Fruit fly (Drosophila melanogaster) whole organism, embryonic: Measurements from ENCODE around the gene CLS.

Experiments used
- Aef1 ChIP-seq: fragments of 200-800 bp; sonication (Bioruptor generic); IDR thresholded peaks from 3 replicates; pipeline ENCODE4 v1.3.6; 2022; ENCODE audit warnings: missing biosample characterization, missing genetic modification characterization
- Atf6 ChIP-seq: fragments of 200-800 bp; sonication (Bioruptor generic); IDR thresholded peaks from 2 replicates; pipeline ENCODE4 v1.3.6; 2022; ENCODE audit warnings: missing biosample characterization, missing genetic modification characterization
- BEAF-32 ChIP-seq: fragments of 200-800 bp; sonication (Bioruptor generic); optimal IDR thresholded peaks from 3 replicates; lab custom pipeline; 2017; ENCODE audit warnings: missing biosample characterization, missing genetic modification characterization, mild to moderate bottlenecking, moderate library complexity, missing genetic modification reagents
- BtbVII ChIP-seq: fragments of 200-800 bp; sonication (Bioruptor generic); optimal IDR thresholded peaks from 3 replicates; lab custom pipeline; 2017; ENCODE audit warnings: missing biosample characterization, mild to moderate bottlenecking, missing genetic modification characterization
- C15 ChIP-seq: fragments of 200-800 bp; sonication (Bioruptor generic); IDR thresholded peaks from 3 replicates; pipeline ENCODE4 v1.3.6; 2022; ENCODE audit warnings: missing biosample characterization, missing genetic modification characterization
- CG12744 ChIP-seq: fragments of 200-800 bp; sonication (Bioruptor generic); optimal IDR thresholded peaks from 2 replicates; lab custom pipeline; 2016; ENCODE audit warnings: missing biosample characterization, missing genetic modification characterization
- CG12942 ChIP-seq: fragments of 200-800 bp; sonication (Bioruptor generic); optimal IDR thresholded peaks from 3 replicates; lab custom pipeline; 2016; ENCODE audit warnings: missing biosample characterization, missing genetic modification characterization
- CG14667 ChIP-seq: fragments of 200-800 bp; sonication (Bioruptor generic); IDR thresholded peaks from 2 replicates; pipeline ENCODE4 v1.3.6; 2022; ENCODE audit warnings: missing biosample characterization, missing genetic modification characterization
- CG14710 ChIP-seq: fragments of 200-800 bp; sonication (Bioruptor generic); optimal IDR thresholded peaks from 3 replicates; lab custom pipeline; 2019; ENCODE audit warnings: missing biosample characterization, mild to moderate bottlenecking, missing genetic modification characterization, moderate library complexity
- CG14965 ChIP-seq: fragments of 200-800 bp; sonication (Bioruptor generic); optimal IDR thresholded peaks from 2 replicates; lab custom pipeline; 2016; ENCODE audit warnings: missing biosample characterization, missing genetic modification characterization, borderline replicate concordance
- CG15514 ChIP-seq: fragments of 200-800 bp; sonication (Bioruptor generic); optimal IDR thresholded peaks from 3 replicates; lab custom pipeline; 2017; ENCODE audit warnings: missing biosample characterization, missing genetic modification characterization, mild to moderate bottlenecking, moderate library complexity, missing genetic modification reagents
- CG16863 ChIP-seq: fragments of 200-800 bp; sonication (Bioruptor generic); optimal IDR thresholded peaks from 3 replicates; lab custom pipeline; 2016; ENCODE audit warnings: missing biosample characterization, missing genetic modification characterization
- CG17359 ChIP-seq: fragments of 200-800 bp; sonication (Bioruptor generic); optimal IDR thresholded peaks from 3 replicates; lab custom pipeline; 2018; ENCODE audit warnings: missing biosample characterization, mild to moderate bottlenecking, missing genetic modification characterization, moderate library complexity
- CG17829 ChIP-seq: fragments of 200-800 bp; optimal IDR thresholded peaks from 2 replicates; lab custom pipeline; 2019; ENCODE audit warnings: missing biosample characterization, mild to moderate bottlenecking, missing genetic modification characterization, moderate library complexity
- CG2199 ChIP-seq: fragments of 200-800 bp; sonication (Bioruptor generic); IDR thresholded peaks from 3 replicates; pipeline ENCODE4 v1.3.6; 2022; ENCODE audit warnings: missing biosample characterization, missing genetic modification characterization
- CG34376 ChIP-seq: fragments of 200-800 bp; sonication (Bioruptor generic); optimal IDR thresholded peaks from 2 replicates; lab custom pipeline; 2018; ENCODE audit warnings: missing biosample characterization, mild to moderate bottlenecking, missing genetic modification characterization
- CG7745 ChIP-seq: fragments of 200-800 bp; sonication (Bioruptor generic); optimal IDR thresholded peaks from 2 replicates; lab custom pipeline; 2018; ENCODE audit warnings: missing biosample characterization, mild to moderate bottlenecking, missing genetic modification characterization, moderate library complexity
- CG7839 ChIP-seq: fragments of 200-800 bp; sonication (Bioruptor generic); optimal IDR thresholded peaks from 3 replicates; lab custom pipeline; 2018; ENCODE audit warnings: missing biosample characterization, mild to moderate bottlenecking, missing genetic modification characterization, moderate library complexity
- CG8281 ChIP-seq: fragments of 200-800 bp; sonication (Bioruptor generic); optimal IDR thresholded peaks from 2 replicates; lab custom pipeline; 2018; ENCODE audit warnings: missing biosample characterization, mild to moderate bottlenecking, missing genetic modification characterization, moderate library complexity
- CG8290 ChIP-seq, 3 experiments: fragments of 200-800 bp; sonication (Bioruptor generic); optimal IDR thresholded peaks; 2 replicates each; lab custom pipeline; 2016 to 2019; ENCODE audit warnings: missing biosample characterization in 3 of 3, missing genetic modification characterization in 3 of 3, mild to moderate bottlenecking in 2 of 3, moderate library complexity in 1 of 3
- CG8944 ChIP-seq: fragments of 200-800 bp; sonication (Bioruptor generic); optimal IDR thresholded peaks from 3 replicates; lab custom pipeline; 2016; ENCODE audit warnings: missing biosample characterization, missing genetic modification characterization
- CoRest ChIP-seq: fragments of 200-800 bp; sonication (Bioruptor generic); optimal IDR thresholded peaks from 3 replicates; lab custom pipeline; 2018; ENCODE audit warnings: missing biosample characterization, mild to moderate bottlenecking, missing genetic modification characterization, moderate library complexity
- CrebB ChIP-seq: fragments of 200-800 bp; sonication (Bioruptor generic); optimal IDR thresholded peaks from 3 replicates; lab custom pipeline; 2018; ENCODE audit warnings: missing biosample characterization, mild to moderate bottlenecking, missing genetic modification characterization
- D19B ChIP-seq: fragments of 200-800 bp; sonication (Bioruptor generic); optimal IDR thresholded peaks from 2 replicates; lab custom pipeline; 2017; ENCODE audit warnings: missing biosample characterization, mild to moderate bottlenecking, missing genetic modification characterization
- Deaf1 ChIP-seq: fragments of 200-800 bp; optimal IDR thresholded peaks from 3 replicates; lab custom pipeline; 2019; ENCODE audit warnings: missing biosample characterization, mild to moderate bottlenecking, missing genetic modification characterization, moderate library complexity
- Dp ChIP-seq: fragments of 200-800 bp; sonication (Bioruptor generic); optimal IDR thresholded peaks from 2 replicates; lab custom pipeline; 2018; ENCODE audit warnings: missing biosample characterization, mild to moderate bottlenecking, missing genetic modification characterization, moderate library complexity
- Ets65A ChIP-seq: fragments of 200-800 bp; sonication (Bioruptor generic); peaks from one replicate; lab custom pipeline; 2016; ENCODE audit warnings: missing biosample characterization, missing genetic modification characterization
- HLH3B ChIP-seq: fragments of 200-800 bp; sonication (Bioruptor generic); IDR thresholded peaks from 2 replicates; pipeline ENCODE4 v1.3.6; 2022; ENCODE audit warnings: missing biosample characterization, missing genetic modification characterization
- Hey ChIP-seq: fragments of 200-800 bp; sonication (Bioruptor generic); optimal IDR thresholded peaks from 3 replicates; lab custom pipeline; 2018; ENCODE audit warnings: missing biosample characterization, mild to moderate bottlenecking, missing genetic modification characterization
- Hr78 ChIP-seq, 2 experiments: fragments of 200-800 bp in 1 of 2; fragments of >200 bp in 1 of 2; sonication (Bioruptor generic) in 1 of 2; optimal IDR thresholded peaks; 2 replicates each; lab custom pipeline; 2017 to 2019; ENCODE audit warnings: missing biosample characterization in 2 of 2, missing genetic modification characterization in 2 of 2, mild to moderate bottlenecking in 1 of 2, moderate library complexity in 1 of 2
- Jarid2 ChIP-seq: fragments of 200-800 bp; sonication (Bioruptor generic); optimal IDR thresholded peaks from 3 replicates; lab custom pipeline; 2017; ENCODE audit warnings: mild to moderate bottlenecking, missing biosample characterization, missing genetic modification reagents, missing genetic modification characterization
- NFAT ChIP-seq: fragments of 200-800 bp; sonication (Bioruptor generic); IDR thresholded peaks from 2 replicates; pipeline ENCODE4 v1.3.6; 2022; ENCODE audit warnings: missing biosample characterization, missing genetic modification characterization
- Ptx1 ChIP-seq: fragments of 200-800 bp; sonication (Bioruptor generic); IDR thresholded peaks from 2 replicates; pipeline ENCODE4 v1.3.6; 2022; ENCODE audit warnings: missing biosample characterization, missing genetic modification characterization
- Sox102F ChIP-seq: fragments of 200-800 bp; sonication (Bioruptor generic); optimal IDR thresholded peaks from 2 replicates; lab custom pipeline; 2018; ENCODE audit warnings: missing biosample characterization, mild to moderate bottlenecking, missing genetic modification characterization, moderate library complexity
- Ssrp ChIP-seq: fragments of 200-800 bp; sonication (Bioruptor generic); optimal IDR thresholded peaks from 2 replicates; lab custom pipeline; 2018; ENCODE audit warnings: missing biosample characterization, mild to moderate bottlenecking, missing genetic modification characterization, moderate library complexity
- Vsx1 ChIP-seq: fragments of 200-800 bp; sonication (Bioruptor generic); optimal IDR thresholded peaks from 2 replicates; lab custom pipeline; 2017; ENCODE audit warnings: missing biosample characterization, mild to moderate bottlenecking, missing genetic modification characterization, missing genetic modification reagents
- abd-A ChIP-seq: fragments of 200-800 bp; sonication (Bioruptor generic); optimal IDR thresholded peaks from 3 replicates; lab custom pipeline; 2019; ENCODE audit warnings: missing biosample characterization, mild to moderate bottlenecking, missing genetic modification characterization, moderate library complexity
- cg ChIP-seq: fragments of 200-800 bp; sonication (Bioruptor generic); optimal IDR thresholded peaks from 3 replicates; lab custom pipeline; 2019; ENCODE audit warnings: missing biosample characterization, mild to moderate bottlenecking, missing genetic modification characterization, moderate library complexity
- chinmo ChIP-seq: fragments of 200-800 bp; sonication (Bioruptor generic); IDR thresholded peaks from 4 replicates; pipeline ENCODE4 v1.3.6; 2022; ENCODE audit warnings: missing biosample characterization, missing genetic modification characterization; ENCODE audit not compliant: partially characterized antibody
- chm ChIP-seq: fragments of 200-800 bp; sonication (Bioruptor generic); IDR thresholded peaks from 2 replicates; pipeline ENCODE4 v1.3.6; 2022; ENCODE audit warnings: missing biosample characterization, missing genetic modification characterization
- esg ChIP-seq: fragments of 200-800 bp; sonication (Bioruptor generic); conservative IDR thresholded peaks from 2 replicates; pipeline ENCODE4 v1.3.6; 2022; ENCODE audit warnings: missing biosample characterization, missing genetic modification characterization
- hkb ChIP-seq, 2 experiments: fragments of 200-800 bp in 1 of 2; fragments of >200 bp in 1 of 2; sonication (Bioruptor generic) in 1 of 2; IDR thresholded peaks in 1 of 2; optimal IDR thresholded peaks in 1 of 2; 2 replicates each; pipeline versions ENCODE4 v1.3.6 to Lab custom; 2017 to 2022; ENCODE audit warnings: missing biosample characterization in 1 of 2, missing genetic modification characterization in 1 of 2
- peb ChIP-seq: fragments of 200-800 bp; sonication (Bioruptor generic); IDR thresholded peaks from 2 replicates; pipeline ENCODE4 v1.3.6; 2022; ENCODE audit warnings: missing biosample characterization, missing genetic modification characterization
- phol ChIP-seq: fragments of 200-800 bp; sonication (Bioruptor generic); optimal IDR thresholded peaks from 3 replicates; lab custom pipeline; 2018; ENCODE audit warnings: missing biosample characterization, mild to moderate bottlenecking, missing genetic modification characterization, moderate library complexity
- run ChIP-seq: fragments of 200-800 bp; sonication (Bioruptor generic); optimal IDR thresholded peaks from 3 replicates; lab custom pipeline; 2018; ENCODE audit warnings: missing biosample characterization, mild to moderate bottlenecking, missing genetic modification characterization
- sens ChIP-seq: fragments of 200-800 bp; sonication (Bioruptor generic); peaks from one replicate; lab custom pipeline; 2016; ENCODE audit warnings: missing biosample characterization, missing genetic modification characterization
- zen2 ChIP-seq: fragments of 200-800 bp; sonication (Bioruptor generic); IDR thresholded peaks from 3 replicates; pipeline ENCODE4 v1.3.6; 2022; ENCODE audit warnings: missing biosample characterization, missing genetic modification characterization; ENCODE audit not compliant: partially characterized antibody

CLS gene

DNA sequence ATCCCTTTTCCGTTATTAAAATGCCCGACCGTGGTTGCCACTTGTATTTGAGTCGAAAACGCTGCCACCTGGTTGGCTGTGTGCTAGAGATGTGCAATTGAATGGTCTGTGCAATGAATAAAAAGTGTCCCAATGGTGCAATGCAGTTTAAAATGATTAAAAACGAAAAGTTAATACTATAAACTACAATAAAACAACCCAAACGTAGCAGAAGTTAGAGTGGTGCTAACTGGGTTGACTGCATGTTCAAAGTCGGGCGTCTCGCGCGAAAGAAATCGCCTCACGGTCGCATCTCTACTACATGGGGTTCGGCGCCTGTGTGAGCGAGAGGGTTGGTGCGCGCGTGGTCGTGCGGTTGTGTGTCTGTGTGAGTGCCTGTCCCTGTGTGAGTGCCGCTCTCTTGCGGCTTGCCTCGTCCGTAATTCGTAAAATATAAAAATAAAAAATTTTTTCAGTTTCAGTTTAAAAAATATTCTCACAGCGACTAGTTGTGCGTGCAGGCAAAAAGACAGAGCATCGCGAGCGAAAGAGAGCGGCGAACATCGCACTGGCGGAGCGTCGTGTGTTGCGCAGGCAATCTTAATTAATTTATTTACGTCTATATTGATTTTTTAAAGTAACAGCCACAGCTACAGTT is 40.2 kb downstream of the CLS start (continued):
- TF ChIP-seq CG14710 (peak; percentile 96), phol (peak; percentile 95), esg (peak; percentile 93), run (tag; lab: Kevin White, UChicago) (peak; percentile 77), CG15514 (peak; percentile 92), CG8281 (tag; lab: Kevin White, UChicago) (peak; percentile 72), CG17359 (tag; lab: Kevin White, UChicago) (peak; percentile 84), Deaf1 (peak; percentile 89), abd-A (tag; lab: Kevin White, UChicago) (peak; percentile 61), cg (GFP tag; lab: Kevin White, UChicago) (peak; percentile 97), Aef1 (peak; percentile 90), CrebB (tag; lab: Kevin White, UChicago) (peak; percentile 91), Vsx1 (GFP tag; lab: Kevin White, UChicago) (peak; percentile 73), CG7745 (tag; lab: Kevin White, UChicago) (peak; percentile 65), CG8290 (GFP tag; optimal IDR thresholded peaks at IDR 0.05; lab: Kevin White, UChicago) (peak; percentile 95), CG8290 (tag; optimal IDR thresholded peaks at IDR 0.05; lab: Kevin White, UChicago) (peak; percentile 44 to 95), Hr78 (GFP tag; optimal IDR thresholded peaks at IDR 0.05; lab: Kevin White, UChicago) (peak in 1 of 2 experiments; percentile 45), C15 (peak; percentile 77; the same call in 2 of the 3 replicates), peb (GFP tag; lab: Robert Waterston, UW) (peak; percentile 76), sens (GFP tag; lab: Kevin White, UChicago) (peak; percentile 99), CG8944 (GFP tag; lab: Kevin White, UChicago) (peak; percentile 96), CoRest (tag; lab: Kevin White, UChicago) (peak; percentile 95), chm (GFP tag; lab: Robert Waterston, UW) (peak; percentile 78), NFAT (GFP tag; lab: Robert Waterston, UW) (peak; percentile 81), CG14965 (GFP tag; lab: Kevin White, UChicago) (peak; percentile 81), Ptx1 (peak; percentile 93), CG12744 (GFP tag; lab: Kevin White, UChicago) (peak; percentile 86), CG2199 (GFP tag; lab: Robert Waterston, UW) (no peak), D19B (GFP tag; lab: Kevin White, UChicago) (peak; percentile 81), CG16863 (peak; percentile 97), Jarid2 (peak; percentile 75), Atf6 (GFP tag; lab: Robert Waterston, UW) (peak; percentile 90), CG12942 (GFP tag; lab: Kevin White, UChicago) (peak; percentile 92), hkb (optimal IDR thresholded peaks at IDR 0.05; lab: Kevin White, UChicago) (peak; percentile 71), hkb (GFP tag; IDR thresholded peaks at IDR 0.05; lab: Robert Waterston, UW) (peak; percentile 84), CG14667 (GFP tag; lab: Robert Waterston, UW) (peak; percentile 91), Dp (GFP tag; lab: Kevin White, UChicago) (peak; percentile 92), zen2 (0 out of 3 replicates have a peak, but pooled peaks have one; percentile 66), chinmo (peak; percentile 70; the same call in 1 of the 4 replicates), BEAF-32 (GFP tag; lab: Kevin White, UChicago) (peak; percentile 97), CG7839 (tag; lab: Kevin White, UChicago) (peak; percentile 91), BtbVII (GFP tag; lab: Kevin White, UChicago) (peak; percentile 81), HLH3B (GFP tag; lab: Robert Waterston, UW) (peak; percentile 85), CG17829 (tag; lab: Kevin White, UChicago) (peak; percentile 94), Ets65A (peak; percentile 100), Hey (tag; lab: Kevin White, UChicago) (peak; percentile 77), CG34376 (GFP tag; lab: Kevin White, UChicago) (peak; percentile 92), Sox102F (GFP tag; lab: Kevin White, UChicago) (peak; percentile 86), Ssrp (peak; percentile 90)
